Worm (Caenorhabditis elegans): Measurements from ENCODE around the gene srw-61.

srw-61 gene

ce11 chrIV:16238555-16238954 is at the start of gene srw-61:
Gene srw-61, minus strand, starts transcription at chrIV:16238655.
- no peak for TF ChIP-seq pes-1 (GFP tag; IDR thresholded peaks at IDR 0.05)
- TF ChIP-seq B0310.2 (tag; optimal IDR thresholded peaks at IDR 0.05), result no peak
- TF ChIP-seq tbx-37 (GFP tag; conservative IDR thresholded peaks at IDR 0.05), result no peak
- TF ChIP-seq hmg-4 (GFP tag; optimal IDR thresholded peaks at IDR 0.05), result no peak
- no peak for TF ChIP-seq hmbx-1 (tag; optimal IDR thresholded peaks at IDR 0.05)
- TF ChIP-seq hnd-1 (tag; optimal IDR thresholded peaks at IDR 0.05), result no peak
- TF ChIP-seq sea-1 (GFP tag; conservative IDR thresholded peaks at IDR 0.05), result no peak
- TF ChIP-seq flt-1 (GFP tag; IDR thresholded peaks at IDR 0.05), result no peak
- no peak for TF ChIP-seq F13C5.2 (tag; optimal IDR thresholded peaks at IDR 0.05)
- TF ChIP-seq scrt-1 (GFP tag; IDR thresholded peaks at IDR 0.05), result no peak
- TF ChIP-seq ceh-13 (GFP tag; optimal IDR thresholded peaks at IDR 0.05), result no peak
- no peak for TF ChIP-seq ets-7 (tag; optimal IDR thresholded peaks at IDR 0.05)
- TF ChIP-seq ama-1 (optimal IDR thresholded peaks at IDR 0.05), result no peak
- TF ChIP-seq tbx-11 (GFP tag; IDR thresholded peaks at IDR 0.05), result no peak

- TF ChIP-seq hmg-4 (GFP tag; optimal IDR thresholded peaks at IDR 0.05) (no peak), B0310.2 (tag; optimal IDR thresholded peaks at IDR 0.05) (no peak), pes-1 (GFP tag; IDR thresholded peaks at IDR 0.05) (no peak), tbx-37 (GFP tag; conservative IDR thresholded peaks at IDR 0.05) (no peak), F13C5.2 (tag; optimal IDR thresholded peaks at IDR 0.05) (no peak), ets-7 (tag; optimal IDR thresholded peaks at IDR 0.05) (no peak), ama-1 (optimal IDR thresholded peaks at IDR 0.05) (no peak), ceh-13 (GFP tag; optimal IDR thresholded peaks at IDR 0.05) (no peak), flt-1 (GFP tag; IDR thresholded peaks at IDR 0.05) (no peak), hmbx-1 (tag; optimal IDR thresholded peaks at IDR 0.05) (no peak), sea-1 (GFP tag; conservative IDR thresholded peaks at IDR 0.05) (no peak), hnd-1 (tag; optimal IDR thresholded peaks at IDR 0.05) (no peak), tbx-11 (GFP tag; IDR thresholded peaks at IDR 0.05) (no peak), ceh-36 (tag; optimal IDR thresholded peaks at IDR 0.05) (no peak), scrt-1 (GFP tag; IDR thresholded peaks at IDR 0.05) (no peak), tra-4 (tag; optimal IDR thresholded peaks at IDR 0.05) (no peak)
Measured at ce11 chrIV:16280614-16281013, 42.2 kb upstream of the srw-61 start, which contains the start of gene clec-191. Gene clec-191, minus strand, starts transcription at chrIV:16280714.

- TF ChIP-seq tbx-11 (GFP tag; IDR thresholded peaks at IDR 0.05) (no peak), aly-1 (tag; optimal IDR thresholded peaks at IDR 0.05) (no peak), sea-1 (GFP tag; conservative IDR thresholded peaks at IDR 0.05) (no peak)
Measured at ce11 chrIV:16277902-16278301, 39.4 kb upstream of the srw-61 start, which contains the start of gene ccch-2. Gene ccch-2, plus strand, starts transcription at chrIV:16278202.

ce11 chrIV:16277291-16277690 is 38.8 kb upstream of the srw-61 start, which contains the start of gene F38C2.7:
Gene F38C2.7, minus strand, starts transcription at chrIV:16277391.
- TF ChIP-seq flt-1 (GFP tag; IDR thresholded peaks at IDR 0.05) (no peak), hnd-1 (tag; optimal IDR thresholded peaks at IDR 0.05) (no peak), scrt-1 (GFP tag; IDR thresholded peaks at IDR 0.05) (no peak), B0310.2 (tag; optimal IDR thresholded peaks at IDR 0.05) (no peak), F13C5.2 (tag; optimal IDR thresholded peaks at IDR 0.05) (no peak), pes-1 (GFP tag; IDR thresholded peaks at IDR 0.05) (no peak), ceh-36 (tag; optimal IDR thresholded peaks at IDR 0.05) (no peak), hmg-4 (GFP tag; optimal IDR thresholded peaks at IDR 0.05) (no peak), sea-1 (GFP tag; conservative IDR thresholded peaks at IDR 0.05) (no peak)

ce11 chrIV:16270955-16271354 is 32.5 kb upstream of the srw-61 start, which contains the start of gene F38C2.4:
Gene F38C2.4, plus strand, starts transcription at chrIV:16271255.
- no peak for TF ChIP-seq flt-1 (GFP tag; IDR thresholded peaks at IDR 0.05)
- no peak for TF ChIP-seq tbx-37 (GFP tag; conservative IDR thresholded peaks at IDR 0.05)
- TF ChIP-seq tra-4 (tag; optimal IDR thresholded peaks at IDR 0.05), result no peak
- TF ChIP-seq B0310.2 (tag; optimal IDR thresholded peaks at IDR 0.05), result no peak
- no peak for TF ChIP-seq ama-1 (optimal IDR thresholded peaks at IDR 0.05)
- TF ChIP-seq hmbx-1 (tag; optimal IDR thresholded peaks at IDR 0.05), result no peak
- no peak for TF ChIP-seq F13C5.2 (tag; optimal IDR thresholded peaks at IDR 0.05)
- no peak for TF ChIP-seq ets-7 (tag; optimal IDR thresholded peaks at IDR 0.05)
- no peak for TF ChIP-seq hmg-4 (GFP tag; optimal IDR thresholded peaks at IDR 0.05)

ce11 chrIV:16257330-16257729 is 18.9 kb upstream of the srw-61 start, which contains the start of gene hlh-31:
Gene hlh-31, plus strand, starts transcription at chrIV:16257630.
- no peak for TF ChIP-seq ceh-36 (tag; optimal IDR thresholded peaks at IDR 0.05)
- no peak for TF ChIP-seq hmbx-1 (tag; optimal IDR thresholded peaks at IDR 0.05)
- no peak for TF ChIP-seq pes-1 (GFP tag; IDR thresholded peaks at IDR 0.05)
- no peak for TF ChIP-seq tbx-37 (GFP tag; conservative IDR thresholded peaks at IDR 0.05)
- TF ChIP-seq sea-1 (GFP tag; conservative IDR thresholded peaks at IDR 0.05), result no peak
- TF ChIP-seq ceh-13 (GFP tag; optimal IDR thresholded peaks at IDR 0.05), result no peak
- no peak for TF ChIP-seq aly-1 (tag; optimal IDR thresholded peaks at IDR 0.05)
- no peak for TF ChIP-seq flt-1 (GFP tag; IDR thresholded peaks at IDR 0.05)

- TF ChIP-seq sea-1 (GFP tag; conservative IDR thresholded peaks at IDR 0.05) (no peak), ets-7 (tag; optimal IDR thresholded peaks at IDR 0.05) (no peak), tbx-37 (GFP tag; conservative IDR thresholded peaks at IDR 0.05) (no peak), hmbx-1 (tag; optimal IDR thresholded peaks at IDR 0.05) (no peak), F13C5.2 (tag; optimal IDR thresholded peaks at IDR 0.05) (no peak), ceh-36 (tag; optimal IDR thresholded peaks at IDR 0.05) (no peak), ceh-13 (GFP tag; optimal IDR thresholded peaks at IDR 0.05) (no peak)
Measured at ce11 chrIV:16254464-16254863, 16.0 kb upstream of the srw-61 start, which contains the start of gene hlh-17. Gene hlh-17, plus strand, starts transcription at chrIV:16254764.

- TF ChIP-seq hnd-1 (tag; optimal IDR thresholded peaks at IDR 0.05) (no peak), sea-1 (GFP tag; conservative IDR thresholded peaks at IDR 0.05) (no peak), tbx-11 (GFP tag; IDR thresholded peaks at IDR 0.05) (no peak), pes-1 (GFP tag; IDR thresholded peaks at IDR 0.05) (no peak), ets-7 (tag; optimal IDR thresholded peaks at IDR 0.05) (no peak), tra-4 (tag; optimal IDR thresholded peaks at IDR 0.05) (no peak), aly-1 (tag; optimal IDR thresholded peaks at IDR 0.05) (no peak), ama-1 (optimal IDR thresholded peaks at IDR 0.05) (no peak), ceh-13 (GFP tag; optimal IDR thresholded peaks at IDR 0.05) (no peak), ceh-36 (tag; optimal IDR thresholded peaks at IDR 0.05) (no peak), scrt-1 (GFP tag; IDR thresholded peaks at IDR 0.05) (no peak), flt-1 (GFP tag; IDR thresholded peaks at IDR 0.05) (no peak), tbx-37 (GFP tag; conservative IDR thresholded peaks at IDR 0.05) (no peak), F13C5.2 (tag; optimal IDR thresholded peaks at IDR 0.05) (no peak), hmbx-1 (tag; optimal IDR thresholded peaks at IDR 0.05) (no peak)
Measured at ce11 chrIV:16247131-16247530, 8.7 kb upstream of the srw-61 start, which contains the start of gene F38C2.1. Gene F38C2.1, plus strand, starts transcription at chrIV:16247431.

Data from whole organism, early embryonic.